Worm (Caenorhabditis elegans) whole organism, dauer: ENCODE data around the gene C02F5.3.

ENCODE experiments used
- unc-62 ChIP-seq: sonication (generic microtip); optimal IDR thresholded peaks from 2 replicates; lab custom pipeline; 2017; ENCODE audit warnings: missing biosample characterization, missing genetic modification reagents, missing genetic modification characterization

C02F5.3 gene

DNA sequence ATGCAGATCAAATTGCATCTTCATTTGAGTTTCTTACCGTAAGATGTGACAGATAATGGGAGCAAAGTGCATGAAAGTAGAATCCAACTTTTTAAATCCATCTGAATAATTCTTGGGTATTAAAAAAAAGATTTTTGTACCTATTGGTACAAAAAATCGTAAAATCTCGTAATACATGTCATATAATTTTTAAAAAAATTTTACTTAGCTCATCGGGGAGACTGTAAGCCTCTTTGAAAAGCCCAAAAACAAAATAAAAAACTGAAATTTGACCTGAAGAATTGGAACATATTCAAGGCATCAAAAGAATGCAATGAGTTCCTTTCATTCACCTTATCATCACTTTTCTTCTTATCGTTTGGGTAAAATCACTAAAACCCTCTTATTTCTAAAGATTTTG lies 30.2 kb downstream of the C02F5.3 start, which contains the start of gene clec-160:
clec-160 (minus strand) TSS at position 101 of the 400 bp plus-strand sequence.
- TF ChIP-seq unc-62 = no peak

DNA sequence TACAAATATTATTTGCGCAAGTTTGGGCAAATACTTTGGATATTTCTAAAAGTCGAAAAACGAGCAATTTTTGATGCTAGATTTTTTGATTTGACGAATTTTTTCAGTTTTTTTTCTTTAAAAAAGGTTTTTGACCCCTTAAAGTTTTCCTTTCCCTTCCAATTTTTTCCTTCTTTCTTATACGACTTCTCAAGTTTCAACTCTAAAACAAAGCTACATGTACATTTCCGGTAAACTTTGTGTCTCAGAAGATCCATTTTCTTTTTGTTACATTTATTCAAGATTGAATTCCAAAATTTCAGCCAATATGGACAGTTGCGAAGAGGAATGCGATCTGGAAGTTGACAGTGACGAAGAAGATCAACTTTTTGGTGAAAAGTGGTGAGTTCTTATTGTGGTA lies 33.1 kb downstream of the C02F5.3 start, which contains the start of gene mig-10:
mig-10 (plus strand) TSS at position 301 of the 400 bp plus-strand sequence.
- no peak for TF ChIP-seq unc-62

DNA sequence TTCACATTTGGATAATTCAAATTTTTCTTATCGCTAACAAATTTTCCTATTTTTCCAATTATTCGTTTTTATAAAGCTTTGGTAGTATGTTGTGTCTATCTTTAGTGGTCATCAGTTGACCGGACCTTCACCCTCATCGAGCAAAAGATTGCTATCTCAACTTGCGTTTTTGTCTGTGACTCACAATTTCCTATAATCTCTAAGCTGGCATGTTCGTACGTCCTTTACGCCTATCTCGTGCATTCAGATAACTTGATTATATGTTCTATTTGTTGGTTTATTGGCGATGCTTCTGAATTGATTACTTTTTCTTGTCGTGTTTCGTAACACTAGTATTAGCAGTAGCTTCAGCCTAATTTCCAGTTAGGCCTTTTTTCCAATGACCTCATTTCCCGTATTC lies 33.9 kb downstream of the C02F5.3 start:
- no peak for TF ChIP-seq unc-62

DNA sequence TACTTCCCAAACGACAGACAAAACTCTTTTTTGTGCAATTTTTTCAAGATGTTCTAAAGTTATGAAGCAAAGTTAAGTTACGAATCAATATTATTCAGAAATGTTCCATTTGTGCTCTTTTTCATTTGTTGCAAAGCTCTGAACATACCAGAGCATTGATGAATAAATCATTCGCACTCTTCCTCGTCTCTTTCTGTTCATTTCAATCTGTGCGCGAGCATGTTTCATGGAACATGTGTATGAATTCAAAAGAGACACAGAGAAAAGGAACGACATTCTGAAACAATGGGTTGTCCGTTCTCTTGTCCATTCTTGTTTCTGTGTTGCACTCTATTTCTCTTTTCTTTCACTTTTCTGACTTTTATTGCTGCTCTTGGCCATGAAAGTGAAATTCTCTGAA lies 34.7 kb downstream of the C02F5.3 start:
- no peak for TF ChIP-seq unc-62

DNA sequence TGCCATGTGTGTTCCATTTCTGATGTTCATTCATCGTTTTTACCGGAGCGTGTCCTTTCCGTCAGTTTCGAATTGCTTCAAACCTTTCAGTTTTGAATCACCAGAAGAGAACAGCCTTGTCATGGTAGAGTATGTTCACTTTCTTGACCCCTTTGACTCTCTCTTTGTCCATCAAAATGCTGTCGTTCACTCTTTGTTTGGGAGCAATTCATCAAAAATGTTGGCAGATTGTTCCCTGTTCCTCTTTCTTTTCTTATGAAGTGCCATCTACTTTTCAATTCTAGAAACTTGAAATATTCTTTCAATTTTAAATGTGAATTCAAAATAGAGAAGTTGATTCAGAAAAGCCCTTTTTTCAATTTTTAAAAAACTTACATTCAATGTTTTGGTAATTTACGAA lies 35.6 kb downstream of the C02F5.3 start:
- TF ChIP-seq unc-62 = no peak

DNA sequence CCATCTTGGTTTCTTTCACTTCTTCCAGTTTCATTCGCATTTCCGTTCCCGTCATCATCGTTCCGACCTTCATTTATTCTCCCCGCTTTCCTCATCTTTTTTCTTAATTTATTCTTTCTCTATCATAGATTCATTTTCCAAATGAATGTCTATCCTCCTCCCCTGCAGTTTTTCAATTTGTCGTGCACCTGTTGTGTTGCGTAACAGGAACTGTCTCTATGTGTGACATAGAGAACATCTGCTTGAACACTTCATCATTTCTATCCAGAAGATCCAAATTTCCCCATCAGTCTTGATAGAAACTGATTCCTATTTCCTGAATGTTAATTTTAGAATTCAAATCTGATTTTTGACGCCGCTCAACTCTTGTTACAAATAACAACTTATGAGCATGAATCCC lies 37.8 kb downstream of the C02F5.3 start:
- no peak for TF ChIP-seq unc-62

DNA sequence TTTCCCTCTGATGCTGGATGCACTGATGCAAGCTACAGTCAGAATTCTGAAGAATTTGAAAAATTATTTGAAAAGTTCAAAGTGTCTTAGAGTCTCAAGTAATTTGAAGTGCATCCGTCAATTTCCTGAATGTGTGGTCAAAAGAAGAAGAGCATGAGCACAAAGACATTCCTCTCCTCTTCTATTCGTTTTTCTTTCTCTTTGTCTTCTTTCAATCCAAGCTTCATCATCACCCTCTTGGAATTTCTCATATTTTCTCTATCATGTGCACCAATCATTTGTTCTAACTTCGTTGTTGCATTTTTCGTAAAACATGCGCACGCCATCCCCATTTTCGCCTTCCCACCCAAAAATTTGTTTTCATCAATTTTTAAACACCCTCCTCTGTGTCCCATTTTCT lies 40.3 kb downstream of the C02F5.3 start:
- TF ChIP-seq unc-62 = no peak

DNA sequence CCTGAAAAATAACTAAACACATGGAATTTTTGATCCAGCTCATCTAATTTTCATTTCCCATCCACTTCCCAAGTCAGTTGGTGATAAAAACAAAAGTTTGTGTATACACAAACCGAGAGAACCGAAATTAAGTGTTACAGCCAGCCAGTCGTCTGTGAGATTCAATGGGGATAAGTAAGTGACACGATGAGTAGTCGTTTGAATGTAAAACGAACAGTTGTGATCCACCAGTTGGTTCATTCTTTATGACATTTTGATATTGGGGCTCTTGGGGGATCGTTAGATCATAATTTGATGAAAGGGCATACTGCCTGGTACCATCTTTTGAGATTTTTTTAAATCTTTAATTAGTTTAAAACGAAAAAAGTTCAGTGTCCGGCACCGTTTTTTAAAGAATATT lies 41.1 kb downstream of the C02F5.3 start:
- TF ChIP-seq unc-62 = no peak

DNA sequence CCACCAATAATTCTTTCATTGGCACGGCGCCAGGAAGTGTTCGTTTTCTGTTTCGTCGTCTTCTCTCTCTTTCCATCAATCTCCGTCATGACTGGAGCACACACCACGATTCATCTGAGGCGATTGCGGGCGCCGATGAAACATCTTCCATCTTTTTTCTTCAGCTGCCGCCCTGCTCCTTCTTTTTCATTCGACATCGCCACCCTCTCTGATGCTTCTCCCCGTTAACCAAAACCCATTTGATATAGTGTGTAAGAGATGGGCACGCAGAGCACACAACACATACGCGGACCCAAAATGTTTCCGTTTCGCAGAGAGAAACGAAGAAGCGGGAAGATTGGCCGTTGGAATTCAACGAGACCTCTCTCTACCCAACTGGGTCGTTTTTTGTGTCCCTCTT lies 41.8 kb downstream of the C02F5.3 start:
- no peak for TF ChIP-seq unc-62

DNA sequence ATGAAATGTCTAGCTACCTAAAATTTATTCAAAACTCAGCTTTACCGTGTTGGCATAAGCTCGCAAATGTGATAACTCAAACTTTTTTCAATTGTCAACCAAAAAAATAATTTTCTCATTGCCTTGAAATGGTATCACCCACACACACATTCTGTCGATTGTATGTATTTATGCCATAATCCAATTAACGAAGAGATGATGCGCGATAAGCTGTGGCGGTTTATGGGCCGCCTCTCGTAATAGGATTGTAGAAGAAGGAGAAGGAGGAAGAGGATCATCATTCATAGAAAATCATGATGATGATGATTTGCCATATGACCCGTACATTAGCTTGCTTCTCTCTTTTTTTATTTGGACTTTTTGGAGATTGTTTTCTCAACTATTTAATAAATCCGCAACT lies 43.5 kb downstream of the C02F5.3 start:
- no peak for TF ChIP-seq unc-62

DNA sequence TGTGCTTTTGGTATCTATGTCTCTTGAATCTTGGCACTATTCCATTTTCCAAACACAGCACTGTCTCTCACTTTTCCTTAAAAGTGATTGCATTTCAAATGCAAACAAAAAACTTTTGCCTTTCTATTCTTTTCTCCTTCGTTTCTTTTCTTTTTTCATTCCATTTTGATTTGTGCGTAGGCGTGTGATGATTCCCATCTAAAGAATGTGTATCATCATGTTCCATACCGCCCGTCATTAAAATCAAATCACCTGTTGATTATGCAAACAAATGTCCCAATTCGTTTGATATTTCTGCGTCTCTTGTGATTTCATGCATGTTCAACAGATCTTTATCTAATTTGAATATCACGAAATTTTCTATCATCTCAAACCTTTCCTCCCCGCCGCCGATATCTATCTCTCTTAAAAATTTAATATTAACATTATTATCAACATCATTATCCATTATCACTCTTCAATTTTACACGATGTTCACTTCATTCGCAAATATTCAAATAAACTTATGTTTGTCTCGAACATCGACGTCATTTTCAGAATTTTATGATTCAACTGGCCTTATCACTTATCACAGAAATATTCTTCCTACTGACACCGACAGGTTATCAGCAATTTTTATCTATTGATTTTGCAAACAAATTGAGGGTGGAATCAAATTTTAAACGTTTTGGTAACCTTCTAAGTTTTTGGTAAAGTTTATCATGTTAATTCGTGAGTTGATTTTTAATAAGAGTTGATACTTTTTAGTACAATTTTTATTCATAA lies 45.8 kb downstream of the C02F5.3 start:
- TF ChIP-seq unc-62 = no peak

DNA sequence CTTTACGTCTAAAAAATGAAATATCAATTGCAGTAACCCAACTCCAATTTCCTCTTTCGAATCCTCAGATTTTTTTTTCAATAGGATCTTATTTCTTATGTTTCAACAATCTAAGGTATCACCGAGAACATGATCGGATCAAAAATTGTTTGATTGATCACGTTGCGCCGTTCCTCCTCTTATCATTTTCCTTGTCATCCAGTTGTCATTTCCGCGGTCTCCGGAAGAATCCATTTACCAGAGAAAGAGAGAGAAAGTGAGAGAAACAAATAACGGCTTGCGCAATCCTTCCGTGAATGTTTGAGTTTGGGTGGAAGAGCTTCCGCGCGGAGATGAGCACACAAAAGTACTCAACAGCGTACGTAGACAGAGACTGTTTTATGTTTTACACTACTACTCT lies 47.6 kb downstream of the C02F5.3 start:
- TF ChIP-seq unc-62 = no peak
